Worm (Caenorhabditis elegans): Measurements from ENCODE around the gene C36C9.11.

DNA sequence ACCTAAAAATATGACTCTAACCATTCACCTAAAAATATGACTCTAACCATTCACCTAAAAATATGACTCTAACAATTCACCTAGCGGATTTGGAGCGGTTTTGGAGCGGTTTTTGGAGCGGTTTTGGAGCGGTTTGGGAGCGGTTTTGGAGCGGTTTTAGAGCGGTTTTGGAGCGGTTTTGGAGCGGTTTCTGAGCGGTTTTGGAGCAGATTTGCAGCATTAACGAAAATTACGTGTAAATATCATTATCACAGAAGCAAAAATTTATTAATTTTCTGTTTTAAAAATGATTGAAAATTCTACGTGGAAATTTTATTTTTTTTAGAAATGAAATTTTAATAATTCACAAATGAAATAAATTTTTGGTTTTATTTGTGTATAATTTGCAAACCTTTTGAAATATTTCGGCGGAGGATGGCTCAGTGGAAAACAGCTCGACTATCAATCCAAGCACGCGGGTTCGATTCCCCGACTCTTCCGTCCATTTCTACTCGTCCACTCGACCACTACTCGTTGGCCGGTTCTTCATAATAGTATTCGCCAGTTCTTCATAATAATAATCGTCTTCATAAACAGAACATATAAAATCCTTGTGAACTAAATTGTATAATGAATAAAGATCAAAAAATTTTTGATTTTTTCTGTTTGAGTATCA, 43.6 kb upstream of the C36C9.11 start:
- TF ChIP-seq lsy-2 (tag; optimal IDR thresholded peaks at IDR 0.05): no peak
- no peak for TF ChIP-seq mdl-1 (tag; optimal IDR thresholded peaks at IDR 0.05)
- no peak for TF ChIP-seq elt-3 (tag; optimal IDR thresholded peaks at IDR 0.05)
- TF ChIP-seq aly-2 (tag; optimal IDR thresholded peaks at IDR 0.05): no peak
- no peak for TF ChIP-seq mbf-1 (tag; optimal IDR thresholded peaks at IDR 0.05)
- no peak for TF ChIP-seq nhr-129 (tag; optimal IDR thresholded peaks at IDR 0.05)
